Worm (Caenorhabditis elegans) whole organism, young adult: Measurements from ENCODE around the gene dpy-20.

ENCODE experiments used
- B0261.1 ChIP-seq: sonication (generic microtip); optimal IDR thresholded peaks from 2 replicates; lab custom pipeline; 2016; ENCODE audit warnings: mild to moderate bottlenecking, missing genetic modification characterization, moderate library complexity, missing compliant biosample characterization
- C06A6.2 ChIP-seq: fragments of 200-800 bp; sonication (Bioruptor generic); conservative IDR thresholded peaks from 2 replicates; pipeline ENCODE4 v1.3.6; 2022; ENCODE audit warnings: missing genetic modification characterization, missing compliant biosample characterization
- D2030.7 ChIP-seq: fragments of 200-800 bp; sonication (Bioruptor generic); IDR thresholded peaks from 2 replicates; pipeline ENCODE4 v1.3.6; 2022; ENCODE audit warnings: missing genetic modification reagents, missing genetic modification characterization, missing compliant biosample characterization
- F10E7.11 ChIP-seq: sonication (generic microtip); optimal IDR thresholded peaks from 2 replicates; lab custom pipeline; 2017; ENCODE audit warnings: mild to moderate bottlenecking, missing genetic modification characterization, moderate library complexity, missing compliant biosample characterization
- F22D6.2 ChIP-seq: sonication (generic microtip); optimal IDR thresholded peaks from 2 replicates; lab custom pipeline; 2016; ENCODE audit warnings: mild to moderate bottlenecking, missing genetic modification characterization, missing compliant biosample characterization
- F39B2.1 ChIP-seq: fragments of 200-800 bp; sonication (Bioruptor generic); IDR thresholded peaks from 2 replicates; pipeline ENCODE4 v1.3.6; 2022; ENCODE audit warnings: missing genetic modification reagents, missing genetic modification characterization, missing compliant biosample characterization
- F49E8.2 ChIP-seq: sonication (generic microtip); optimal IDR thresholded peaks from 3 replicates; lab custom pipeline; 2017; ENCODE audit warnings: missing genetic modification characterization, mild to moderate bottlenecking, missing compliant biosample characterization, antibody characterized with exemption, moderate library complexity; ENCODE audit not compliant: insufficient read depth
- F57A8.1 ChIP-seq: fragments of 200-800 bp; sonication (Bioruptor generic); optimal IDR thresholded peaks from 2 replicates; lab custom pipeline; 2018; ENCODE audit warnings: mild to moderate bottlenecking, missing genetic modification characterization, moderate library complexity, missing compliant biosample characterization
- Y56A3A.18 ChIP-seq: fragments of 200-800 bp; sonication (Bioruptor generic); IDR thresholded peaks from 2 replicates; pipeline ENCODE4 v1.3.6; 2022; ENCODE audit warnings: missing genetic modification reagents, missing genetic modification characterization, missing compliant biosample characterization
- ama-1 ChIP-seq, 3 experiments: fragments of 150-350 bp in 1 of 3; sonication (generic microtip) in 2 of 3; optimal IDR thresholded peaks; 2 replicates each; lab custom pipeline; 2014 to 2018; ENCODE audit warnings: missing biosample characterization in 2 of 3, missing genetic modification characterization in 2 of 3, missing genetic modification reagents in 2 of 3
- aptf-2 ChIP-seq: fragments of 200-800 bp; sonication (Bioruptor generic); conservative IDR thresholded peaks from 2 replicates; pipeline ENCODE4 v1.3.6; 2022; ENCODE audit warnings: missing genetic modification reagents, missing genetic modification characterization, missing compliant biosample characterization
- attf-5 ChIP-seq: fragments of 200-800 bp; sonication (Bioruptor generic); optimal IDR thresholded peaks from 2 replicates; lab custom pipeline; 2018; ENCODE audit warnings: mild to moderate bottlenecking, missing genetic modification characterization, missing compliant biosample characterization
- attf-6 ChIP-seq: fragments of 200-800 bp; sonication (Bioruptor generic); IDR thresholded peaks from 2 replicates; pipeline ENCODE4 v1.3.6; 2022; ENCODE audit warnings: missing genetic modification reagents, missing genetic modification characterization, missing compliant biosample characterization
- cebp-1 ChIP-seq, 2 experiments: fragments of 200-800 bp in 1 of 2; sonication (Bioruptor generic) in 1 of 2; sonication (generic microtip) in 1 of 2; IDR thresholded peaks in 1 of 2; optimal IDR thresholded peaks in 1 of 2; 2 replicates each; pipeline versions ENCODE4 v1.3.6 to Lab custom; 2017 to 2022; ENCODE audit warnings: missing compliant biosample characterization in 2 of 2, missing genetic modification characterization in 2 of 2, mild to moderate bottlenecking in 1 of 2, missing genetic modification reagents in 1 of 2, moderate library complexity in 1 of 2
- ceh-40 ChIP-seq: fragments of 200-800 bp; sonication (Bioruptor generic); IDR thresholded peaks from 2 replicates; pipeline ENCODE4 v1.3.6; 2022; ENCODE audit warnings: missing genetic modification characterization, missing compliant biosample characterization
- ceh-58 ChIP-seq: fragments of 200-800 bp; sonication (Bioruptor generic); IDR thresholded peaks from 2 replicates; pipeline ENCODE4 v1.3.6; 2022; ENCODE audit warnings: missing genetic modification characterization, missing compliant biosample characterization
- ceh-79 ChIP-seq: sonication (generic microtip); optimal IDR thresholded peaks from 2 replicates; lab custom pipeline; 2017; ENCODE audit warnings: mild to moderate bottlenecking, missing genetic modification characterization, missing compliant biosample characterization
- die-1 ChIP-seq: sonication (generic microtip); optimal IDR thresholded peaks from 2 replicates; lab custom pipeline; 2016; ENCODE audit warnings: missing genotype, mild to moderate bottlenecking, missing genetic modification characterization, missing compliant biosample characterization
- dox-1 ChIP-seq: fragments of 200-800 bp; sonication (Bioruptor generic); IDR thresholded peaks from 2 replicates; pipeline ENCODE4 v1.3.6; 2022; ENCODE audit warnings: missing genetic modification reagents, missing genetic modification characterization, missing compliant biosample characterization
- efl-1 ChIP-seq: fragments of 150-350 bp; optimal IDR thresholded peaks from 2 replicates; lab custom pipeline; 2014; ENCODE audit warnings: missing biosample characterization, missing genetic modification reagents, missing genetic modification characterization
- egl-18 ChIP-seq: fragments of 200-800 bp; sonication (Bioruptor generic); IDR thresholded peaks from 2 replicates; pipeline ENCODE4 v1.3.6; 2022; ENCODE audit warnings: missing genetic modification reagents, missing genetic modification characterization, missing compliant biosample characterization
- egrh-3 ChIP-seq: fragments of 200-800 bp; sonication (Bioruptor generic); IDR thresholded peaks from 2 replicates; pipeline ENCODE4 v1.3.6; 2022; ENCODE audit warnings: missing genetic modification reagents, missing genetic modification characterization, missing compliant biosample characterization
- ekl-4 ChIP-seq: fragments of 200-800 bp; sonication (Bioruptor generic); IDR thresholded peaks from 2 replicates; pipeline ENCODE4 v1.3.6; 2022; ENCODE audit warnings: missing genetic modification reagents, missing genetic modification characterization, missing compliant biosample characterization
- ets-4 ChIP-seq: fragments of 200-800 bp; sonication (Bioruptor generic); optimal IDR thresholded peaks from 2 replicates; lab custom pipeline; 2018; ENCODE audit warnings: mild to moderate bottlenecking, missing genetic modification characterization, missing compliant biosample characterization
- hmg-20 ChIP-seq: fragments of 200-800 bp; sonication (Bioruptor generic); IDR thresholded peaks from 2 replicates; pipeline ENCODE4 v1.3.6; 2022; ENCODE audit warnings: missing genetic modification reagents, missing genetic modification characterization, missing compliant biosample characterization
- hsf-1 ChIP-seq: fragments of 200-800 bp; sonication (Bioruptor generic); IDR thresholded peaks from 2 replicates; pipeline ENCODE4 v1.3.6; 2022; ENCODE audit warnings: missing genetic modification reagents, missing genetic modification characterization, missing compliant biosample characterization
- lag-1 ChIP-seq: fragments of 200-800 bp; sonication (Bioruptor generic); IDR thresholded peaks from 2 replicates; pipeline ENCODE4 v1.3.6; 2022; ENCODE audit warnings: missing genetic modification reagents, missing genetic modification characterization, missing compliant biosample characterization
- let-526 ChIP-seq: fragments of 200-800 bp; sonication (Bioruptor generic); IDR thresholded peaks from 2 replicates; pipeline ENCODE4 v1.3.6; 2022; ENCODE audit warnings: missing genetic modification reagents, missing genetic modification characterization, missing compliant biosample characterization
- lin-40 ChIP-seq: sonication (generic microtip); optimal IDR thresholded peaks from 2 replicates; lab custom pipeline; 2016; ENCODE audit warnings: missing genetic modification characterization, mild to moderate bottlenecking, missing compliant biosample characterization, missing genotype, missing genetic modification reagents
- madf-6 ChIP-seq: fragments of 200-800 bp; sonication (Bioruptor generic); IDR thresholded peaks from 2 replicates; pipeline ENCODE4 v1.3.6; 2022; ENCODE audit warnings: missing genetic modification reagents, missing genetic modification characterization, missing compliant biosample characterization
- madf-8 ChIP-seq: fragments of 200-800 bp; sonication (Bioruptor generic); conservative IDR thresholded peaks from 2 replicates; pipeline ENCODE4 v1.3.6; 2022; ENCODE audit warnings: missing genetic modification reagents, missing genetic modification characterization, missing compliant biosample characterization
- mxl-1 ChIP-seq: sonication (generic microtip); optimal IDR thresholded peaks from 2 replicates; lab custom pipeline; 2016; ENCODE audit warnings: missing genetic modification characterization, missing compliant biosample characterization
- nhr-90 ChIP-seq: sonication (generic microtip); optimal IDR thresholded peaks from 2 replicates; lab custom pipeline; 2016; ENCODE audit warnings: missing genotype, mild to moderate bottlenecking, missing genetic modification characterization, missing compliant biosample characterization
- pbrm-1 ChIP-seq: fragments of 200-800 bp; sonication (Bioruptor generic); IDR thresholded peaks from 2 replicates; pipeline ENCODE4 v1.3.6; 2022; ENCODE audit warnings: missing genetic modification reagents, missing genetic modification characterization, missing compliant biosample characterization
- snpc-1.1 ChIP-seq: sonication (generic microtip); optimal IDR thresholded peaks from 2 replicates; lab custom pipeline; 2017; ENCODE audit warnings: missing genetic modification characterization, mild to moderate bottlenecking, missing compliant biosample characterization, antibody characterized with exemption, moderate library complexity, missing genotype, missing genetic modification reagents; ENCODE audit not compliant: insufficient read depth
- tbx-9 ChIP-seq: sonication (generic microtip); optimal IDR thresholded peaks from 2 replicates; lab custom pipeline; 2016; ENCODE audit warnings: borderline replicate concordance, missing genetic modification characterization, inconsistent platforms, missing compliant biosample characterization
- tlf-1 ChIP-seq: fragments of 200-800 bp; sonication (Bioruptor generic); optimal IDR thresholded peaks from 2 replicates; lab custom pipeline; 2018; ENCODE audit warnings: mild to moderate bottlenecking, missing genetic modification characterization, missing compliant biosample characterization
- unc-130 ChIP-seq: sonication (generic microtip); optimal IDR thresholded peaks from 2 replicates; lab custom pipeline; 2016; ENCODE audit warnings: missing genetic modification reagents, missing genetic modification characterization, missing compliant biosample characterization
- xnd-1 ChIP-seq: sonication (generic microtip); optimal IDR thresholded peaks from 2 replicates; lab custom pipeline; 2016; ENCODE audit warnings: missing genotype, missing genetic modification reagents, missing genetic modification characterization, missing compliant biosample characterization
- ztf-22 ChIP-seq: fragments of 200-800 bp; sonication (Bioruptor generic); optimal IDR thresholded peaks from 2 replicates; lab custom pipeline; 2018; ENCODE audit warnings: mild to moderate bottlenecking, missing genetic modification characterization, moderate library complexity, missing compliant biosample characterization
- ztf-25 ChIP-seq: fragments of 200-800 bp; sonication (Bioruptor generic); IDR thresholded peaks from 2 replicates; pipeline ENCODE4 v1.3.6; 2022; ENCODE audit warnings: missing genetic modification reagents, missing genetic modification characterization, missing compliant biosample characterization
- ztf-3 ChIP-seq: fragments of 200-800 bp; sonication (Bioruptor generic); optimal IDR thresholded peaks from 2 replicates; lab custom pipeline; 2018; ENCODE audit warnings: mild to moderate bottlenecking, missing genetic modification characterization, missing compliant biosample characterization
- ztf-6 ChIP-seq: fragments of 200-800 bp; sonication (Bioruptor generic); IDR thresholded peaks from 2 replicates; pipeline ENCODE4 v1.3.6; 2022; ENCODE audit warnings: missing genetic modification reagents, missing genetic modification characterization, missing compliant biosample characterization

Gene dpy-20

DNA sequence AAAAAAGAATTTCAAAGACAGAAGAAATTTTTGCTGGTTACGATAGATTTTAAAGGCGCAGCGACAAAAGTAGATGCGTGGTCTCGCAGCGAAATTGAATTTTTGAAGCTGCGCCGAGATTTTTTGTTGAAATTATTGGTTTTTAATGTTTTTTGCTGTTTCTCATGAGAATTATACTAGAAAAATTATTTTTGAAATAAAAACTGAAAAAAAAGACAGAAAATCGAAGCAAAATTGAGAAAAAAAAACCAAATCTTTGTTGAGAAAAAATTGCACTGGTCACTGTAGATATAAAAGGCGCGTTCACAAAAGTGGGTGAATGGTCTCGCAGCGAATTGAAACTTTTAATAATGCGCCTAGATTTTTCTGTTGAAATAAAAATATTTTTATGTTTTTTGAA lies 5.0 kb downstream of the dpy-20 start (continued):
- TF ChIP-seq F57A8.1 (GFP tag; lab: Kevin White, UChicago): no peak
- TF ChIP-seq efl-1 (GFP tag; lab: Kevin White, UChicago): peak; percentile 49
- TF ChIP-seq snpc-1.1 (tag; lab: Kevin White, UChicago): no peak
- TF ChIP-seq F49E8.2 (tag; lab: Kevin White, UChicago): peak; percentile 54
- TF ChIP-seq egrh-3 (GFP tag; lab: Robert Waterston, UW): no peak
- no peak for TF ChIP-seq tbx-9 (tag; lab: Kevin White, UChicago)
- no peak for TF ChIP-seq F10E7.11 (tag; lab: Kevin White, UChicago)
- TF ChIP-seq xnd-1 (tag; lab: Kevin White, UChicago): peak; percentile 97
- TF ChIP-seq madf-8 (GFP tag; lab: Robert Waterston, UW): peak; percentile 95
- TF ChIP-seq Y56A3A.18 (GFP tag; lab: Robert Waterston, UW): no peak
- TF ChIP-seq pbrm-1 (GFP tag; lab: Robert Waterston, UW): peak; percentile 48; the same call in 1 of the 2 replicates
- TF ChIP-seq ets-4 (GFP tag; lab: Kevin White, UChicago): no peak
- 0 out of 2 replicates have a peak, but pooled peaks have one; percentile 33 for TF ChIP-seq ekl-4 (GFP tag; lab: Robert Waterston, UW)
- TF ChIP-seq F39B2.1 (GFP tag; lab: Robert Waterston, UW): no peak
- no peak for TF ChIP-seq hsf-1 (GFP tag; lab: Robert Waterston, UW)
- TF ChIP-seq attf-5 (GFP tag; lab: Kevin White, UChicago): no peak
- peak; percentile 95 for TF ChIP-seq madf-6 (GFP tag; lab: Robert Waterston, UW)
- no peak for TF ChIP-seq F22D6.2 (tag; lab: Kevin White, UChicago)
- TF ChIP-seq unc-130 (GFP tag; lab: Kevin White, UChicago): peak; percentile 23
- TF ChIP-seq, all 124 proteins: peak for 21

DNA sequence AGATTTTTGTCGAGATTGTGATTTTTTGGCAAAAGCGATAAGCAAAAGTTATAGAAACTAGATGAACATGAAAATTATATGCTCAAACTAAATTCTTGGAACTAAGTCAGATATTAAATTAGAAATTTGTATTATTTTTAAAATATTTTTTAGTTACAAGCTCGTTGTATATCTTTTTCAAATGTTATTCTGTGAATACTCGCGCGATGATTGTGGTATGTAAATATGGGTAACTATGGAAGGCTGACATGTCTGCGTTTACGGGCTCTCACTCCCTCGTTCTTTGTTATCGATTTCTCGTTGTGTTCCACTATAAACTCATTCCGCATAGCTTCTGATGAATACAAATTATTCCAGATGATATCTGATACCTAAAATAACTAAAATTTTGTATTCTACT lies 6.5 kb downstream of the dpy-20 start, which contains the start of gene ZK792.7:
TSS of gene ZK792.7 (plus strand) at position 301 of the 400 bp plus-strand sequence.
- TF ChIP-seq let-526: no peak
- no peak for TF ChIP-seq ceh-40 (GFP tag; lab: Robert Waterston, UW)
- no peak for TF ChIP-seq egl-18 (GFP tag; lab: Robert Waterston, UW)
- TF ChIP-seq dox-1 (GFP tag; lab: Robert Waterston, UW): no peak
- no peak for TF ChIP-seq hmg-20
- TF ChIP-seq ama-1 (optimal IDR thresholded peaks at IDR 0.05; lab: Kevin White, UChicago): no peak
- no peak for TF ChIP-seq ama-1 (GFP tag; optimal IDR thresholded peaks at IDR 0.05; lab: Kevin White, UChicago)
- no peak for TF ChIP-seq aptf-2
- TF ChIP-seq xnd-1 (tag; lab: Kevin White, UChicago): no peak
- no peak for TF ChIP-seq mxl-1 (tag; lab: Kevin White, UChicago)
- TF ChIP-seq ztf-3 (GFP tag; lab: Kevin White, UChicago): no peak
- TF ChIP-seq nhr-90 (tag; lab: Kevin White, UChicago): no peak
- TF ChIP-seq C06A6.2: no peak
- TF ChIP-seq F10E7.11 (tag; lab: Kevin White, UChicago): no peak

DNA sequence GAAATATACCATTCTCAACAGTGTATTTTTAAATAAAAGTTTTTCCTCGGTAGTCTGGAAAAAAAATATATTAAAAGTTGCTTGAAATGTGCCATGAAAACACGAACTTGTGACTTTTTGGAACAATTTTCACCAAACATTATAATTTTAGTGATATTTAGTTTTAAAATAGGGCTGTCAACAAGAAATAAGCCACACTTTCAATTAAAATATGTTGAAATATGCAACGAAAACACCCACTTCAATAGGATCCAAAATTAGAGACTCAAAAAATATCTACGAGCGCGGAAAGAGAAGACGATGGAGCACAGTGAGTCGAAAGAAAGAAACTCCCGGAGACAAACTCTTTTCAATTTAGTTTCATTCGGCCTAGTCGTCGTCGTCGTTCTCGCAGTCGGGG lies 7.2 kb downstream of the dpy-20 start, which contains the start of gene ZK792.12:
TSS of gene ZK792.12 (plus strand) at position 301 of the 400 bp plus-strand sequence.
- TF ChIP-seq ceh-79 (tag; lab: Kevin White, UChicago): no peak
- no peak for TF ChIP-seq ztf-6
- no peak for TF ChIP-seq attf-6 (GFP tag; lab: Robert Waterston, UW)
- no peak for TF ChIP-seq lag-1 (GFP tag; lab: Robert Waterston, UW)
- no peak for TF ChIP-seq unc-130 (GFP tag; lab: Kevin White, UChicago)
- no peak for TF ChIP-seq die-1 (tag; lab: Kevin White, UChicago)
- no peak for TF ChIP-seq B0261.1 (tag; lab: Kevin White, UChicago)
- TF ChIP-seq ztf-25 (GFP tag; lab: Robert Waterston, UW): no peak
- TF ChIP-seq ztf-22 (GFP tag; lab: Kevin White, UChicago): no peak
- no peak for TF ChIP-seq cebp-1 (GFP tag; IDR thresholded peaks at IDR 0.05; lab: Robert Waterston, UW)
- TF ChIP-seq cebp-1 (tag; optimal IDR thresholded peaks at IDR 0.05; lab: Kevin White, UChicago): no peak
- TF ChIP-seq lin-40: no peak
- TF ChIP-seq D2030.7: no peak
- no peak for TF ChIP-seq ceh-58 (GFP tag; lab: Robert Waterston, UW)
- TF ChIP-seq tlf-1 (GFP tag; lab: Kevin White, UChicago): no peak
